Fruit fly (Drosophila melanogaster) whole organism, embryonic: Measurements from ENCODE around the gene CG34179.
A peak's percentile ranks its signal among the peaks of the same experiment; 100 is the strongest.

Experiments
- Bgb ChIP-seq: fragments of 200-800 bp; sonication (Bioruptor generic); IDR thresholded peaks from 2 replicates; pipeline ENCODE4 v1.3.6; 2022; ENCODE audit warnings: missing biosample characterization, missing genetic modification characterization; ENCODE audit not compliant: partially characterized antibody
- CG10959 ChIP-seq: fragments of 200-800 bp; sonication (Bioruptor generic); IDR thresholded peaks from 2 replicates; pipeline ENCODE4 v1.3.6; 2022; ENCODE audit warnings: missing biosample characterization, missing genetic modification characterization
- CG11093 ChIP-seq: fragments of 200-800 bp; sonication (Bioruptor generic); IDR thresholded peaks from 3 replicates; pipeline ENCODE4 v1.3.6; 2022; ENCODE audit warnings: missing biosample characterization, missing genetic modification characterization
- CG11560 ChIP-seq: fragments of 200-800 bp; sonication (Bioruptor generic); IDR thresholded peaks from 3 replicates; pipeline ENCODE4 v1.3.6; 2022; ENCODE audit warnings: missing biosample characterization, missing genetic modification characterization
- CG12071 ChIP-seq: fragments of 200-800 bp; sonication (Bioruptor generic); optimal IDR thresholded peaks from 3 replicates; lab custom pipeline; 2018; ENCODE audit warnings: missing biosample characterization, mild to moderate bottlenecking, missing genetic modification characterization
- CG12769 ChIP-seq: fragments of 200-800 bp; sonication (Bioruptor generic); optimal IDR thresholded peaks from 2 replicates; lab custom pipeline; 2019; ENCODE audit warnings: missing biosample characterization, mild to moderate bottlenecking, missing genetic modification characterization, moderate library complexity
- CG15514 ChIP-seq: fragments of 200-800 bp; sonication (Bioruptor generic); optimal IDR thresholded peaks from 3 replicates; lab custom pipeline; 2017; ENCODE audit warnings: missing biosample characterization, missing genetic modification characterization, mild to moderate bottlenecking, moderate library complexity, missing genetic modification reagents
- CG17359 ChIP-seq: fragments of 200-800 bp; sonication (Bioruptor generic); optimal IDR thresholded peaks from 3 replicates; lab custom pipeline; 2018; ENCODE audit warnings: missing biosample characterization, mild to moderate bottlenecking, missing genetic modification characterization, moderate library complexity
- CG18599 ChIP-seq: fragments of 200-800 bp; sonication (Bioruptor generic); optimal IDR thresholded peaks from 3 replicates; lab custom pipeline; 2017; ENCODE audit warnings: missing biosample characterization, missing genetic modification characterization, mild to moderate bottlenecking, moderate library complexity, missing genetic modification reagents
- CG2678 ChIP-seq: fragments of 200-800 bp; sonication (Bioruptor generic); optimal IDR thresholded peaks from 3 replicates; lab custom pipeline; 2019; ENCODE audit warnings: missing biosample characterization, mild to moderate bottlenecking, missing genetic modification characterization, moderate library complexity
- CG31365 ChIP-seq: fragments of 200-800 bp; sonication (Bioruptor generic); optimal IDR thresholded peaks from 2 replicates; lab custom pipeline; 2018; ENCODE audit warnings: missing biosample characterization, mild to moderate bottlenecking, missing genetic modification characterization
- CG3163 ChIP-seq: fragments of 200-800 bp; sonication (Bioruptor generic); optimal IDR thresholded peaks from 3 replicates; lab custom pipeline; 2016; ENCODE audit warnings: missing biosample characterization, missing genetic modification characterization
- CG32532 ChIP-seq: fragments of 200-800 bp; sonication (Bioruptor generic); IDR thresholded peaks from 2 replicates; pipeline ENCODE4 v1.3.6; 2022; ENCODE audit warnings: missing biosample characterization, missing genetic modification characterization
- CG3407 ChIP-seq: fragments of 200-800 bp; sonication (Bioruptor generic); optimal IDR thresholded peaks from 2 replicates; lab custom pipeline; 2018; ENCODE audit warnings: missing biosample characterization, mild to moderate bottlenecking, missing genetic modification characterization
- CG6175 ChIP-seq: fragments of 200-800 bp; sonication (Bioruptor generic); IDR thresholded peaks from 3 replicates; pipeline ENCODE4 v1.3.6; 2022; ENCODE audit warnings: missing biosample characterization, missing genetic modification characterization
- CG6854 ChIP-seq: fragments of 200-800 bp; sonication (Bioruptor generic); optimal IDR thresholded peaks from 3 replicates; lab custom pipeline; 2017; ENCODE audit warnings: missing biosample characterization, mild to moderate bottlenecking, missing genetic modification characterization
- CG8281 ChIP-seq: fragments of 200-800 bp; sonication (Bioruptor generic); optimal IDR thresholded peaks from 2 replicates; lab custom pipeline; 2018; ENCODE audit warnings: missing biosample characterization, mild to moderate bottlenecking, missing genetic modification characterization, moderate library complexity
- CG8290 ChIP-seq, 3 experiments: fragments of 200-800 bp; sonication (Bioruptor generic); optimal IDR thresholded peaks; 2 replicates each; lab custom pipeline; 2016 to 2019; ENCODE audit warnings: missing biosample characterization in 3 of 3, missing genetic modification characterization in 3 of 3, mild to moderate bottlenecking in 2 of 3, moderate library complexity in 1 of 3
- Doc2 ChIP-seq: fragments of 200-800 bp; sonication (Bioruptor generic); IDR thresholded peaks from 2 replicates; pipeline ENCODE4 v1.3.6; 2022; ENCODE audit warnings: missing biosample characterization, missing genetic modification characterization
- Drgx ChIP-seq: fragments of 200-800 bp; sonication (Bioruptor generic); IDR thresholded peaks from 2 replicates; pipeline ENCODE4 v1.3.6; 2022; ENCODE audit warnings: missing biosample characterization, missing genetic modification characterization
- GATAe ChIP-seq: fragments of 200-800 bp; sonication (Bioruptor generic); conservative IDR thresholded peaks from 2 replicates; pipeline ENCODE4 v1.3.6; 2022; ENCODE audit warnings: missing biosample characterization, missing genetic modification characterization
- Gug ChIP-seq: fragments of 200-800 bp; sonication (Bioruptor generic); IDR thresholded peaks from 4 replicates; pipeline ENCODE4 v1.3.6; 2022; ENCODE audit warnings: missing biosample characterization, missing genetic modification characterization
- HHEX ChIP-seq: fragments of 200-800 bp; sonication (Bioruptor generic); optimal IDR thresholded peaks from 3 replicates; lab custom pipeline; 2017; ENCODE audit warnings: missing biosample characterization, mild to moderate bottlenecking, missing genetic modification characterization, missing genetic modification reagents
- Hr39 ChIP-seq: fragments of >200 bp; optimal IDR thresholded peaks from 2 replicates; lab custom pipeline; 2017
- MBD-R2 ChIP-seq: fragments of 200-800 bp; sonication (Bioruptor generic); IDR thresholded peaks from 2 replicates; pipeline ENCODE4 v1.3.6; 2022; ENCODE audit warnings: missing biosample characterization, missing genetic modification characterization
- Med ChIP-seq: fragments of 200-800 bp; sonication (Bioruptor generic); peaks from one replicate; lab custom pipeline; 2016; ENCODE audit warnings: missing biosample characterization, missing genetic modification characterization, mild to moderate bottlenecking, inconsistent platforms, moderate library complexity
- Meics ChIP-seq: fragments of 200-800 bp; sonication (Bioruptor generic); optimal IDR thresholded peaks from 2 replicates; lab custom pipeline; 2017; ENCODE audit warnings: missing biosample characterization, mild to moderate bottlenecking, missing genetic modification characterization
- Pdp1 ChIP-seq, 2 experiments: fragments of 200-800 bp; sonication (Bioruptor generic); optimal IDR thresholded peaks; 3 replicates each; lab custom pipeline; 2016; ENCODE audit warnings: missing biosample characterization in 2 of 2, missing genetic modification characterization in 2 of 2, mild to moderate bottlenecking in 1 of 2, moderate library complexity in 1 of 2
- Taf1 ChIP-seq: fragments of 200-800 bp; sonication (Bioruptor generic); IDR thresholded peaks from 2 replicates; pipeline ENCODE4 v1.3.6; 2022; ENCODE audit warnings: missing biosample characterization, missing genetic modification characterization
- ab ChIP-seq: fragments of 200-800 bp; sonication (Bioruptor generic); optimal IDR thresholded peaks from 2 replicates; lab custom pipeline; 2016; ENCODE audit warnings: missing biosample characterization, missing genetic modification characterization
- ase ChIP-seq: fragments of 200-800 bp; sonication (Bioruptor generic); IDR thresholded peaks from 3 replicates; pipeline ENCODE4 v1.3.6; 2022; ENCODE audit warnings: missing biosample characterization, missing genetic modification characterization
- cas ChIP-seq: fragments of 200-800 bp; sonication (Bioruptor generic); IDR thresholded peaks from 2 replicates; pipeline ENCODE4 v1.3.6; 2022; ENCODE audit warnings: missing biosample characterization, missing genetic modification characterization
- caup ChIP-seq: fragments of 200-800 bp; sonication (Bioruptor generic); optimal IDR thresholded peaks from 3 replicates; lab custom pipeline; 2017; ENCODE audit warnings: missing biosample characterization, mild to moderate bottlenecking, missing genetic modification characterization, moderate library complexity; ENCODE audit not compliant: severe bottlenecking
- crol ChIP-seq: fragments of 200-800 bp; sonication (Bioruptor generic); IDR thresholded peaks from 2 replicates; pipeline ENCODE4 v1.3.6; 2022; ENCODE audit warnings: missing biosample characterization, missing genetic modification characterization
- cwo ChIP-seq: fragments of 200-800 bp; sonication (Bioruptor generic); optimal IDR thresholded peaks from 3 replicates; lab custom pipeline; 2017; ENCODE audit warnings: missing biosample characterization, missing genetic modification characterization, mild to moderate bottlenecking, moderate library complexity, missing genetic modification reagents
- eyg ChIP-seq: fragments of 200-800 bp; sonication (Bioruptor generic); optimal IDR thresholded peaks from 3 replicates; lab custom pipeline; 2016; ENCODE audit warnings: missing biosample characterization, missing genetic modification characterization
- jing ChIP-seq: fragments of 200-800 bp; sonication (Bioruptor generic); optimal IDR thresholded peaks from 2 replicates; lab custom pipeline; 2018; ENCODE audit warnings: missing biosample characterization, mild to moderate bottlenecking, missing genetic modification characterization
- jumu ChIP-seq: fragments of 200-800 bp; sonication (Bioruptor generic); optimal IDR thresholded peaks from 3 replicates; lab custom pipeline; 2016; ENCODE audit warnings: missing biosample characterization, missing genetic modification characterization
- lab ChIP-seq: fragments of 200-800 bp; sonication (Bioruptor generic); optimal IDR thresholded peaks from 3 replicates; lab custom pipeline; 2017; ENCODE audit warnings: missing biosample characterization, missing genetic modification characterization, mild to moderate bottlenecking, moderate library complexity, missing genetic modification reagents
- mirr ChIP-seq: fragments of 200-800 bp; sonication (Bioruptor generic); optimal IDR thresholded peaks from 3 replicates; lab custom pipeline; 2018; ENCODE audit warnings: missing biosample characterization, mild to moderate bottlenecking, missing genetic modification characterization
- pros ChIP-seq: fragments of 200-800 bp; sonication (Bioruptor generic); optimal IDR thresholded peaks from 3 replicates; lab custom pipeline; 2019; ENCODE audit warnings: missing biosample characterization, mild to moderate bottlenecking, missing genetic modification characterization, moderate library complexity
- schlank ChIP-seq: fragments of 200-800 bp; sonication (Bioruptor generic); optimal IDR thresholded peaks from 2 replicates; lab custom pipeline; 2018; ENCODE audit warnings: missing biosample characterization, mild to moderate bottlenecking, missing genetic modification characterization
- sd ChIP-seq: fragments of 200-800 bp; sonication (Bioruptor generic); optimal IDR thresholded peaks from 3 replicates; lab custom pipeline; 2018; ENCODE audit warnings: missing biosample characterization, mild to moderate bottlenecking, missing genetic modification characterization, moderate library complexity
- sug ChIP-seq: fragments of 200-800 bp; optimal IDR thresholded peaks from 2 replicates; lab custom pipeline; 2019; ENCODE audit warnings: missing biosample characterization, mild to moderate bottlenecking, missing genetic modification characterization, moderate library complexity
- vfl ChIP-seq: fragments of 200-800 bp; sonication (Bioruptor generic); optimal IDR thresholded peaks from 2 replicates; lab custom pipeline; 2016; ENCODE audit warnings: missing biosample characterization, missing genetic modification characterization

The CG34179 gene

DNA sequence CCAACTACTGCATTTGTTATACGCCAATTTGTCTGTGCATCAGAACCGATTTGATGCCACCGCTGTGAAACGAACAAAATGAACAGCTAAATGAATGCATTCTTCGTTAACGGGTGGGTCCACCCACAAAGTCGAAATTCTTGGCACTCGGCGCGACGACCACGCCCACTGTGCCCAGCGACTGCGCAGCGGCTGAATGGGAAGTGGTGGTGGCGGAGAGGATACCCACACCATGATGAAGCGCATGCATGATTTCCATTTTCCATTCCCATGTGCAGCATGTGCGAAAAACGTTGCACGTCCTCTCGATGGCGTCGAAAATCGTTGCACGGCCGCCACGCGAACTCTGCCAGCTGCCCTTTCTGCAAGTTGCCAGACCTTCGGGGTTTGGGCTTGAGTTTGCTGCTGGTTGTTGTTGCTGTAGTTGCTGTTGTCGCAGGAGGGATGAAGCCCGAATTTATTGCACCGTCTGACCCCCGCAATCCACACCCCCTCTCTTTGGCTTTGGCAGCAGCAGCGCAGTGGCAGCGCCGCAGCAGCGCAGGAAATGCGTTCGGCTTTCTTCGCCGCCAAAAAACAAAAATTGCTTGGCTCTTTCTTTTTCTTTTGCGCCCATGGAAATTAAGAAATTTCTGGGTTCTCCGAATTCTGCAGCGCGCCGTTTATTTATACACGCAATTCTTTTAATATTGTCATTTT, 32.8 kb upstream of the CG34179 start (continued):
- TF ChIP-seq CG8281 (tag; lab: Kevin White, UChicago) (no peak), MBD-R2 (GFP tag; lab: Robert Waterston, UW) (no peak)
- TF ChIP-seq, all 482 proteins: peak for 25

DNA sequence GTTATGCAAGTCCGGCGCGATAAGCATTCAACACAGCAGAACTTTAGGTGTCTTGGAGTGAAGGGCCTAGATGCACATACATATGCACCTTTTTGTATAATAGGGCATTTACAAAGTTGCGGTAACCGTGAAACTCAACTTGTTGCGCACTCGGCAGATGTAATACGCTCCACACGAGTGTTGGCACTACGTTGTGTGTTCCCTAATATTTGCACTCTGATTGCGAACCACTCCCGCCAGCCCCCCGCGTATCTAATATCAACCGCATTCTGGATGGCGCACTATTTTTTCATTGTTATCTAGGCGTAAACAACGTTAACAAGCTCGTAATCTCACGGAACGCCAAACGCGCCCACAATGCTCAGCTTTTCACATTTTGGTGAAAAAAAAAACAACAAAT, 31.8 kb upstream of the CG34179 start:
- TF ChIP-seq Meics (GFP tag; lab: Kevin White, UChicago), result peak; percentile 18
- no peak for TF ChIP-seq CG3163 (GFP tag; lab: Kevin White, UChicago)
- peak; percentile 28; the same call in 1 of the 2 replicates for TF ChIP-seq Drgx
- TF ChIP-seq eyg (GFP tag; lab: Kevin White, UChicago), result no peak
- no peak for TF ChIP-seq CG8290 (GFP tag; optimal IDR thresholded peaks at IDR 0.05; lab: Kevin White, UChicago)
- TF ChIP-seq CG8290 (tag; optimal IDR thresholded peaks at IDR 0.05; lab: Kevin White, UChicago), result peak in 1 of 2 experiments; percentile 38
- TF ChIP-seq sug (tag; lab: Kevin White, UChicago), result peak; percentile 61
- TF ChIP-seq ase (GFP tag; lab: Robert Waterston, UW), result no peak
- TF ChIP-seq crol (GFP tag; lab: Robert Waterston, UW), result 0 out of 2 replicates have a peak, but pooled peaks have one; percentile 9
- 0 out of 2 replicates have a peak, but pooled peaks have one; percentile 42 for TF ChIP-seq GATAe
- peak; percentile 28 for TF ChIP-seq HHEX (GFP tag; lab: Kevin White, UChicago)
- TF ChIP-seq Gug (GFP tag; lab: Robert Waterston, UW), result no peak
- TF ChIP-seq cwo (GFP tag; lab: Kevin White, UChicago), result peak; percentile 18
- TF ChIP-seq mirr (GFP tag; lab: Kevin White, UChicago), result peak; percentile 6
- peak; percentile 16 for TF ChIP-seq CG18599 (GFP tag; lab: Kevin White, UChicago)
- TF ChIP-seq schlank (tag; lab: Kevin White, UChicago), result peak; percentile 5
- TF ChIP-seq CG11560, result no peak
- no peak for TF ChIP-seq CG11093 (GFP tag; lab: Robert Waterston, UW)
- no peak for TF ChIP-seq CG3407 (GFP tag; lab: Kevin White, UChicago)
- TF ChIP-seq CG6854 (GFP tag; lab: Kevin White, UChicago), result no peak
- no peak for TF ChIP-seq CG12071 (GFP tag; lab: Kevin White, UChicago)
- TF ChIP-seq ab (GFP tag; lab: Kevin White, UChicago), result no peak
- 0 out of 3 replicates have a peak, but pooled peaks have one; percentile 14 for TF ChIP-seq CG6175 (GFP tag; lab: Robert Waterston, UW)
- peak; percentile 23 for TF ChIP-seq CG15514 (GFP tag; lab: Kevin White, UChicago)
- TF ChIP-seq caup (GFP tag; lab: Kevin White, UChicago), result peak; percentile 41
- no peak for TF ChIP-seq CG10959 (GFP tag; lab: Robert Waterston, UW)
- no peak for TF ChIP-seq cas (GFP tag; lab: Robert Waterston, UW)
- peak; percentile 59 for TF ChIP-seq lab
- peak; percentile 59 for TF ChIP-seq CG12769 (tag; lab: Kevin White, UChicago)
- peak; percentile 79 for TF ChIP-seq Med (GFP tag; lab: Kevin White, UChicago)
- no peak for TF ChIP-seq CG31365 (tag; lab: Kevin White, UChicago)
- no peak for TF ChIP-seq Bgb
- no peak for TF ChIP-seq Taf1 (GFP tag; lab: Robert Waterston, UW)
- TF ChIP-seq Doc2 (GFP tag; lab: Robert Waterston, UW), result no peak
- no peak for TF ChIP-seq jumu (GFP tag; lab: Kevin White, UChicago)
- TF ChIP-seq pros (GFP tag; lab: Kevin White, UChicago), result no peak
- no peak for TF ChIP-seq vfl (GFP tag; lab: Kevin White, UChicago)
- peak in 1 of 2 experiments; percentile 31 for TF ChIP-seq Pdp1 (GFP tag; optimal IDR thresholded peaks at IDR 0.05; lab: Kevin White, UChicago)
- TF ChIP-seq CG2678 (tag; lab: Kevin White, UChicago), result peak; percentile 5
- peak; percentile 37 for TF ChIP-seq sd (tag; lab: Kevin White, UChicago)
- no peak for TF ChIP-seq CG32532
- no peak for TF ChIP-seq CG17359 (tag; lab: Kevin White, UChicago)
- TF ChIP-seq Hr39 (lab: Kevin White, UChicago), result no peak
- no peak for TF ChIP-seq jing
